Fruit fly (Drosophila melanogaster) whole organism, prepupa: ENCODE results near the gene Mocs2A.
A peak's percentile ranks its signal among the peaks of the same experiment; 100 is the strongest.

Experiments
- Blimp-1 ChIP-seq: fragments of 200-800 bp; sonication (Bioruptor generic); optimal IDR thresholded peaks from 3 replicates; lab custom pipeline; 2017; ENCODE audit warnings: missing biosample characterization, missing genetic modification characterization, mild to moderate bottlenecking, moderate library complexity, missing genetic modification reagents
- CG11762 ChIP-seq: fragments of 200-800 bp; sonication (Bioruptor generic); optimal IDR thresholded peaks from 3 replicates; lab custom pipeline; 2016; ENCODE audit warnings: missing biosample characterization, missing genetic modification characterization; ENCODE audit not compliant: insufficient read depth
- CG11902 ChIP-seq: fragments of 200-800 bp; sonication (Bioruptor generic); optimal IDR thresholded peaks from 3 replicates; lab custom pipeline; 2016; ENCODE audit warnings: missing biosample characterization, missing genetic modification characterization
- CG1621 ChIP-seq: fragments of 200-800 bp; sonication (Bioruptor generic); optimal IDR thresholded peaks from 3 replicates; lab custom pipeline; 2018; ENCODE audit warnings: missing biosample characterization, mild to moderate bottlenecking, missing genetic modification characterization
- CG16779 ChIP-seq: fragments of 200-800 bp; sonication (Bioruptor generic); optimal IDR thresholded peaks from 3 replicates; lab custom pipeline; 2017; ENCODE audit warnings: missing biosample characterization, mild to moderate bottlenecking, missing genetic modification characterization
- CG3032 ChIP-seq: fragments of 200-800 bp; optimal IDR thresholded peaks from 2 replicates; lab custom pipeline; 2019; ENCODE audit warnings: missing biosample characterization, mild to moderate bottlenecking, missing genetic modification characterization, moderate library complexity
- CG6163 ChIP-seq: fragments of 200-800 bp; sonication (Bioruptor generic); IDR thresholded peaks from 3 replicates; pipeline ENCODE4 v1.3.6; 2022; ENCODE audit warnings: missing biosample characterization, missing genetic modification characterization
- CG6276 ChIP-seq: fragments of 200-800 bp; sonication (Bioruptor generic); optimal IDR thresholded peaks from 2 replicates; lab custom pipeline; 2017; ENCODE audit warnings: missing biosample characterization, mild to moderate bottlenecking, missing genetic modification characterization
- CG8119 ChIP-seq: fragments of 200-800 bp; sonication (Bioruptor generic); IDR thresholded peaks from 3 replicates; pipeline ENCODE4 v1.3.6; 2022; ENCODE audit warnings: missing biosample characterization, missing genetic modification characterization
- CG8319 ChIP-seq: fragments of 200-800 bp; sonication (Bioruptor generic); optimal IDR thresholded peaks from 3 replicates; lab custom pipeline; 2016; ENCODE audit warnings: missing biosample characterization, missing genetic modification characterization
- CG9139 ChIP-seq: fragments of 200-800 bp; sonication (Bioruptor generic); optimal IDR thresholded peaks from 3 replicates; lab custom pipeline; 2017; ENCODE audit warnings: missing biosample characterization, mild to moderate bottlenecking, missing genetic modification characterization
- Eip78C ChIP-seq: fragments of 200-800 bp; sonication (Bioruptor generic); peaks from one replicate; lab custom pipeline; 2016; ENCODE audit warnings: missing biosample characterization, missing genetic modification characterization
- Hr38 ChIP-seq: sonication (Bioruptor generic); optimal IDR thresholded peaks from 2 replicates; lab custom pipeline; 2016; ENCODE audit warnings: missing biosample characterization, missing genetic modification characterization
- Hr39 ChIP-seq: fragments of 200-800 bp; sonication (Bioruptor generic); optimal IDR thresholded peaks from 2 replicates; lab custom pipeline; 2016; ENCODE audit warnings: missing biosample characterization, missing genetic modification characterization
- Hr4 ChIP-seq: fragments of 200-800 bp; sonication (Bioruptor generic); optimal IDR thresholded peaks from 3 replicates; lab custom pipeline; 2016; ENCODE audit warnings: missing biosample characterization, missing genetic modification characterization
- Lpt ChIP-seq: fragments of 200-800 bp; sonication (Bioruptor generic); optimal IDR thresholded peaks from 3 replicates; lab custom pipeline; 2016; ENCODE audit warnings: missing biosample characterization, missing genetic modification characterization
- Sox102F ChIP-seq: fragments of 200-800 bp; sonication (Bioruptor generic); optimal IDR thresholded peaks from 2 replicates; lab custom pipeline; 2016; ENCODE audit warnings: missing biosample characterization, mild to moderate bottlenecking, missing genetic modification characterization
- Sox14 ChIP-seq: fragments of 200-800 bp; sonication (Bioruptor generic); optimal IDR thresholded peaks from 3 replicates; lab custom pipeline; 2016; ENCODE audit warnings: missing biosample characterization, missing genetic modification characterization
- acj6 ChIP-seq: fragments of 200-800 bp; sonication (Bioruptor generic); optimal IDR thresholded peaks from 3 replicates; lab custom pipeline; 2016; ENCODE audit warnings: missing biosample characterization, missing genetic modification characterization
- cyc ChIP-seq: fragments of 200-800 bp; sonication (Bioruptor generic); optimal IDR thresholded peaks from 3 replicates; lab custom pipeline; 2016; ENCODE audit warnings: missing biosample characterization, missing genetic modification characterization
- dac ChIP-seq: fragments of 200-800 bp; sonication (Bioruptor generic); optimal IDR thresholded peaks from 2 replicates; lab custom pipeline; 2017; ENCODE audit warnings: missing biosample characterization, mild to moderate bottlenecking, missing genetic modification characterization
- eg ChIP-seq: fragments of 200-800 bp; sonication (Bioruptor generic); IDR thresholded peaks from 3 replicates; pipeline ENCODE4 v1.3.6; 2022; ENCODE audit warnings: missing biosample characterization, missing genetic modification characterization
- fd85E ChIP-seq: fragments of 200-800 bp; sonication (Bioruptor generic); optimal IDR thresholded peaks from 3 replicates; lab custom pipeline; 2016; ENCODE audit warnings: missing biosample characterization, missing genetic modification characterization
- fkh ChIP-seq: fragments of 200-800 bp; sonication (Bioruptor generic); optimal IDR thresholded peaks from 3 replicates; lab custom pipeline; 2017; ENCODE audit warnings: missing biosample characterization, mild to moderate bottlenecking, missing genetic modification characterization, moderate library complexity
- lz ChIP-seq: fragments of 200-800 bp; sonication (Bioruptor generic); optimal IDR thresholded peaks from 3 replicates; lab custom pipeline; 2016; ENCODE audit warnings: missing biosample characterization, missing genetic modification characterization
- net ChIP-seq: fragments of 200-800 bp; sonication (Bioruptor generic); optimal IDR thresholded peaks from 3 replicates; lab custom pipeline; 2016; ENCODE audit warnings: missing biosample characterization, missing genetic modification characterization
- salr ChIP-seq, 2 experiments: fragments of 200-800 bp; sonication (Bioruptor generic); optimal IDR thresholded peaks; 3 replicates each; lab custom pipeline; 2016 to 2018; ENCODE audit warnings: missing biosample characterization in 2 of 2, missing genetic modification characterization in 2 of 2, mild to moderate bottlenecking in 1 of 2
- spab ChIP-seq: fragments of 200-800 bp; sonication (Bioruptor generic); optimal IDR thresholded peaks from 2 replicates; lab custom pipeline; 2017; ENCODE audit warnings: missing biosample characterization, mild to moderate bottlenecking, missing genetic modification characterization, missing genetic modification reagents
- ss ChIP-seq, 2 experiments: fragments of 200-800 bp; sonication (Bioruptor generic); optimal IDR thresholded peaks; 2 replicates in 1 of 2; 3 replicates in 1 of 2; lab custom pipeline; 2017 to 2018; ENCODE audit warnings: mild to moderate bottlenecking in 2 of 2, missing biosample characterization in 2 of 2, missing genetic modification characterization in 2 of 2, moderate library complexity in 1 of 2
- svp ChIP-seq: fragments of 200-800 bp; sonication (Bioruptor generic); peaks from one replicate; lab custom pipeline; 2016; ENCODE audit warnings: missing biosample characterization, missing genetic modification characterization
- topi ChIP-seq: fragments of 200-800 bp; sonication (Bioruptor generic); optimal IDR thresholded peaks from 3 replicates; lab custom pipeline; 2016; ENCODE audit warnings: missing biosample characterization, missing genetic modification characterization
- vri ChIP-seq: fragments of 200-800 bp; sonication (Bioruptor generic); optimal IDR thresholded peaks from 3 replicates; lab custom pipeline; 2016; ENCODE audit warnings: missing biosample characterization, mild to moderate bottlenecking, missing genetic modification characterization

The Mocs2A gene

dm6 chr3R:25102253-25102652, 24.9 kb downstream of the Mocs2A start, which contains the start of gene CG45095:
CG45095 (plus strand) TSS chr3R:25102553.
- no peak for TF ChIP-seq acj6
- TF ChIP-seq CG16779 (tag; lab: Kevin White, UChicago): no peak
- no peak for TF ChIP-seq lz (GFP tag; lab: Kevin White, UChicago)
- TF ChIP-seq CG9139 (GFP tag; lab: Kevin White, UChicago): no peak
- peak; percentile 57 for TF ChIP-seq vri (GFP tag; lab: Kevin White, UChicago)
- no peak for TF ChIP-seq eg (GFP tag; lab: Robert Waterston, UW)
- no peak for TF ChIP-seq Hr38
- TF ChIP-seq ss (GFP tag; optimal IDR thresholded peaks at IDR 0.05; lab: Kevin White, UChicago): no peak
- TF ChIP-seq, all 60 proteins: peak for 1

DNA sequence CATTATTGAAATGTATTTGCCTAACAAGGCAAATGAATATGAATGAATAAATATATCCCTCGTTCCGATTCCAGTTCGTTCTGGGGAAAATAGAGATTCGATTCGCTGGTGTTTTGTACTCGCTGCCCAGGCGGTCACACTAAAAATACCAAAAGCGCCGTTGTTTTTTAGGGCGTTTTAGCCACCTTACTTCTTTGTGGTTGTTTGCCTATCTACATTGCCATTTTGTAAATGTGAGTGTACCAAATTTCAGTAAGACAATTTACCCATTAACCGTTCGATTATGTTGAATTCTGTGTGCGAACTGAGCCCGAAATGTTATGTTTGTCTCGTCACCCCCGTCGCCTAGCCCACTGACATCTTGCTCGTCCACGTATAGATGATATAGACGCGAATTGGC, 29.7 kb downstream of the Mocs2A start, which contains the start of the genes CG33095 and CG33096:
TSS of gene CG33095 (plus strand) at position 187 of the 400 bp plus-strand sequence.
TSS of gene CG33096 (plus strand) at position 187 of the 400 bp plus-strand sequence.
- no peak for TF ChIP-seq CG8319 (GFP tag; lab: Kevin White, UChicago)
- TF ChIP-seq spab (GFP tag; lab: Kevin White, UChicago): no peak
- peak; percentile 79 for TF ChIP-seq Sox14
- no peak for TF ChIP-seq fd85E (GFP tag; lab: Kevin White, UChicago)
- TF ChIP-seq Blimp-1 (GFP tag; lab: Kevin White, UChicago): no peak
- TF ChIP-seq net (GFP tag; lab: Kevin White, UChicago): no peak

dm6 chr3R:25094639-25095038, 32.5 kb downstream of the Mocs2A start, which contains the start of gene fd96Cb:
fd96Cb (plus strand) TSS chr3R:25095012.
- TF ChIP-seq ss (GFP tag; optimal IDR thresholded peaks at IDR 0.05; lab: Kevin White, UChicago) (peak in 1 of 2 experiments; percentile 32), dac (GFP tag; lab: Kevin White, UChicago) (no peak), CG1621 (tag; lab: Kevin White, UChicago) (peak; percentile 87)

- peak; percentile 3 for TF ChIP-seq CG1621 (tag; lab: Kevin White, UChicago)
- TF ChIP-seq svp (GFP tag; lab: Kevin White, UChicago): no peak
Measured at dm6 chr3R:25082348-25082747, 44.8 kb downstream of the Mocs2A start, which contains the start of gene fd96Ca. fd96Ca (plus strand) TSS chr3R:25082684.

DNA sequence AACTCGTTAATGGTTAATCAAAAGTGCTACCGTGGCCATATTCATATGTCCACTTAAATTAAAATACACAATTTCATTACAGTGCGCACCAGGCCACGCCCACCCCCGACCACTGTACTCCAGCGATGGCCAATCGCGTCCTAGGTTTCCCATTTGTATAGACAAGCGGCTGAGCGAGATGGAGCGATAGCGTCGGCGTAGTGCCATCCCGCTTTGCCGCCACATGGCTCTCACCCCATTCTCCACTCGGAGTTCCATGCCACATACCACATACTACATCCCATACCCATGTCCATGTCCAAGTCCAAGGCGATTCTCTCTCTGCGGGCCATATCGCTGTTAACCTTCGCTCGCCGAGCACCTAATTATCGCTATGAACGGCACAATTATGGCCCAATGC, 46.7 kb downstream of the Mocs2A start:
- peak; percentile 93 for TF ChIP-seq fkh (GFP tag; lab: Kevin White, UChicago)
- TF ChIP-seq topi (GFP tag; lab: Kevin White, UChicago): no peak
- TF ChIP-seq spab (GFP tag; lab: Kevin White, UChicago): no peak
- TF ChIP-seq CG6276 (GFP tag; lab: Kevin White, UChicago): no peak
- TF ChIP-seq Hr39 (GFP tag; lab: Kevin White, UChicago): no peak
- no peak for TF ChIP-seq CG6163 (GFP tag; lab: Robert Waterston, UW)
- no peak for TF ChIP-seq CG3032 (tag; lab: Kevin White, UChicago)
- TF ChIP-seq svp (GFP tag; lab: Kevin White, UChicago): no peak
- TF ChIP-seq CG8119 (GFP tag; lab: Robert Waterston, UW): no peak
- no peak for TF ChIP-seq Lpt (GFP tag; lab: Kevin White, UChicago)
- TF ChIP-seq Hr4 (GFP tag; lab: Kevin White, UChicago): no peak
- TF ChIP-seq CG11762 (GFP tag; lab: Kevin White, UChicago): no peak
- no peak for TF ChIP-seq CG11902 (GFP tag; lab: Kevin White, UChicago)
- TF ChIP-seq salr (GFP tag; optimal IDR thresholded peaks at IDR 0.05; lab: Kevin White, UChicago): no peak
- no peak for TF ChIP-seq Sox102F (GFP tag; lab: Kevin White, UChicago)
- no peak for TF ChIP-seq cyc (GFP tag; lab: Kevin White, UChicago)
- TF ChIP-seq Eip78C (GFP tag; lab: Kevin White, UChicago): peak; percentile 52
